Fruit fly (Drosophila melanogaster) whole organism, embryonic: ENCODE measurements around the gene Ube4B.
A peak's percentile ranks its signal among the peaks of the same experiment; 100 is the strongest.

Experiments
- Adf1 ChIP-seq: fragments of 200-800 bp; sonication (Bioruptor generic); IDR thresholded peaks from 2 replicates; pipeline ENCODE4 v1.3.6; 2022; ENCODE audit warnings: missing biosample characterization, missing genetic modification characterization
- B-H2 ChIP-seq: fragments of 200-800 bp; sonication (Bioruptor generic); optimal IDR thresholded peaks from 2 replicates; lab custom pipeline; 2018; ENCODE audit warnings: missing biosample characterization, mild to moderate bottlenecking, missing genetic modification characterization
- CG10565 ChIP-seq: fragments of 200-800 bp; sonication (Bioruptor generic); optimal IDR thresholded peaks from 3 replicates; lab custom pipeline; 2016; ENCODE audit warnings: missing biosample characterization, mild to moderate bottlenecking, missing genetic modification characterization
- CG11560 ChIP-seq: fragments of 200-800 bp; sonication (Bioruptor generic); IDR thresholded peaks from 3 replicates; pipeline ENCODE4 v1.3.6; 2022; ENCODE audit warnings: missing biosample characterization, missing genetic modification characterization
- CG12219 ChIP-seq: fragments of 200-800 bp; sonication (Bioruptor generic); optimal IDR thresholded peaks from 3 replicates; lab custom pipeline; 2018; ENCODE audit warnings: missing biosample characterization, mild to moderate bottlenecking, missing genetic modification characterization
- CG13287 ChIP-seq: fragments of 200-800 bp; sonication (Bioruptor generic); IDR thresholded peaks from 2 replicates; pipeline ENCODE4 v1.3.6; 2022; ENCODE audit warnings: missing biosample characterization, missing genetic modification characterization; ENCODE audit not compliant: partially characterized antibody
- CG13624 ChIP-seq: fragments of 200-800 bp; sonication (Bioruptor generic); optimal IDR thresholded peaks from 2 replicates; lab custom pipeline; 2016; ENCODE audit warnings: missing biosample characterization, missing genetic modification characterization
- CG15011 ChIP-seq: fragments of 200-800 bp; sonication (Bioruptor generic); optimal IDR thresholded peaks from 3 replicates; lab custom pipeline; 2018; ENCODE audit warnings: missing biosample characterization, mild to moderate bottlenecking, missing genetic modification characterization
- CG15269 ChIP-seq: fragments of 200-800 bp; sonication (Bioruptor generic); optimal IDR thresholded peaks from 2 replicates; lab custom pipeline; 2018; ENCODE audit warnings: missing biosample characterization, mild to moderate bottlenecking, missing genetic modification characterization, moderate library complexity
- CG1647 ChIP-seq: fragments of 200-800 bp; sonication (Bioruptor generic); optimal IDR thresholded peaks from 3 replicates; lab custom pipeline; 2016; ENCODE audit warnings: missing biosample characterization, missing genetic modification characterization
- CG17328 ChIP-seq: fragments of 200-800 bp; sonication (Bioruptor generic); IDR thresholded peaks from 2 replicates; pipeline ENCODE4 v1.3.6; 2022; ENCODE audit warnings: missing biosample characterization, missing genetic modification characterization
- CG17359 ChIP-seq: fragments of 200-800 bp; sonication (Bioruptor generic); optimal IDR thresholded peaks from 3 replicates; lab custom pipeline; 2018; ENCODE audit warnings: missing biosample characterization, mild to moderate bottlenecking, missing genetic modification characterization, moderate library complexity
- CG2712 ChIP-seq: fragments of 200-800 bp; optimal IDR thresholded peaks from 3 replicates; lab custom pipeline; 2019; ENCODE audit warnings: missing biosample characterization, mild to moderate bottlenecking, missing genetic modification characterization, moderate library complexity
- CG2875 ChIP-seq: fragments of 200-800 bp; sonication (Bioruptor generic); optimal IDR thresholded peaks from 2 replicates; lab custom pipeline; 2017; ENCODE audit warnings: missing biosample characterization, mild to moderate bottlenecking, missing genetic modification characterization, missing genetic modification reagents
- CG3407 ChIP-seq: fragments of 200-800 bp; sonication (Bioruptor generic); optimal IDR thresholded peaks from 2 replicates; lab custom pipeline; 2018; ENCODE audit warnings: missing biosample characterization, mild to moderate bottlenecking, missing genetic modification characterization
- CG5180 ChIP-seq: fragments of 200-800 bp; sonication (Bioruptor generic); optimal IDR thresholded peaks from 3 replicates; lab custom pipeline; 2017; ENCODE audit warnings: missing biosample characterization, missing genetic modification characterization, mild to moderate bottlenecking, moderate library complexity, missing genetic modification reagents
- CG7372 ChIP-seq: fragments of 200-800 bp; sonication (Bioruptor generic); IDR thresholded peaks from 2 replicates; pipeline ENCODE4 v1.3.6; 2022; ENCODE audit warnings: missing biosample characterization, missing genetic modification characterization
- CG7786 ChIP-seq: fragments of 200-800 bp; sonication (Bioruptor generic); optimal IDR thresholded peaks from 2 replicates; lab custom pipeline; 2016; ENCODE audit warnings: missing biosample characterization, missing genetic modification characterization
- CG8478 ChIP-seq: fragments of >200 bp; optimal IDR thresholded peaks from 2 replicates; lab custom pipeline; 2018
- CG9437 ChIP-seq: fragments of 200-800 bp; sonication (Bioruptor generic); optimal IDR thresholded peaks from 2 replicates; lab custom pipeline; 2018; ENCODE audit warnings: missing biosample characterization, mild to moderate bottlenecking, missing genetic modification characterization
- CG9609 ChIP-seq: fragments of 200-800 bp; sonication (Bioruptor generic); optimal IDR thresholded peaks from 3 replicates; lab custom pipeline; 2016; ENCODE audit warnings: missing biosample characterization, missing genetic modification characterization
- Chrac-16 ChIP-seq: fragments of 200-800 bp; sonication (Bioruptor generic); optimal IDR thresholded peaks from 3 replicates; lab custom pipeline; 2016; ENCODE audit warnings: missing biosample characterization, missing genetic modification characterization
- Deaf1 ChIP-seq: fragments of 200-800 bp; optimal IDR thresholded peaks from 3 replicates; lab custom pipeline; 2019; ENCODE audit warnings: missing biosample characterization, mild to moderate bottlenecking, missing genetic modification characterization, moderate library complexity
- Dek ChIP-seq: fragments of 200-800 bp; sonication (Bioruptor generic); optimal IDR thresholded peaks from 3 replicates; lab custom pipeline; 2019; ENCODE audit warnings: missing biosample characterization, mild to moderate bottlenecking, missing genetic modification characterization, moderate library complexity
- Dfd ChIP-seq, 2 experiments: fragments of >200 bp; optimal IDR thresholded peaks; 2 replicates each; lab custom pipeline; 2017; ENCODE audit warnings: missing biosample characterization in 2 of 2, missing genetic modification characterization in 2 of 2
- Gug ChIP-seq: fragments of 200-800 bp; sonication (Bioruptor generic); IDR thresholded peaks from 4 replicates; pipeline ENCODE4 v1.3.6; 2022; ENCODE audit warnings: missing biosample characterization, missing genetic modification characterization
- H15 ChIP-seq: fragments of 200-800 bp; sonication (Bioruptor generic); IDR thresholded peaks from 3 replicates; pipeline ENCODE4 v1.3.6; 2022; ENCODE audit warnings: missing biosample characterization, missing genetic modification characterization
- HLH3B ChIP-seq: fragments of 200-800 bp; sonication (Bioruptor generic); IDR thresholded peaks from 2 replicates; pipeline ENCODE4 v1.3.6; 2022; ENCODE audit warnings: missing biosample characterization, missing genetic modification characterization
- Neu2 ChIP-seq: fragments of 200-800 bp; sonication (Bioruptor generic); optimal IDR thresholded peaks from 3 replicates; lab custom pipeline; 2016; ENCODE audit warnings: missing biosample characterization, missing genetic modification characterization, borderline replicate concordance
- Side ChIP-seq: fragments of 200-800 bp; sonication (Bioruptor generic); optimal IDR thresholded peaks from 2 replicates; lab custom pipeline; 2016; ENCODE audit warnings: missing biosample characterization, missing genetic modification characterization
- Ssrp ChIP-seq: fragments of 200-800 bp; sonication (Bioruptor generic); optimal IDR thresholded peaks from 2 replicates; lab custom pipeline; 2018; ENCODE audit warnings: missing biosample characterization, mild to moderate bottlenecking, missing genetic modification characterization, moderate library complexity
- Stat92E ChIP-seq, 3 experiments: fragments of >200 bp in 2 of 3; fragments of 200-800 bp in 1 of 3; sonication (Bioruptor generic) in 1 of 3; optimal IDR thresholded peaks; 2 replicates each; lab custom pipeline; 2017 to 2019; ENCODE audit warnings: missing biosample characterization in 3 of 3, missing genetic modification characterization in 3 of 3, mild to moderate bottlenecking in 1 of 3, moderate library complexity in 1 of 3
- aop ChIP-seq: fragments of 200-800 bp; sonication (Bioruptor generic); IDR thresholded peaks from 2 replicates; pipeline ENCODE4 v1.3.6; 2022; ENCODE audit warnings: missing biosample characterization, missing genetic modification characterization
- br ChIP-seq: fragments of >200 bp; optimal IDR thresholded peaks from 2 replicates; lab custom pipeline; 2017
- cas ChIP-seq: fragments of 200-800 bp; sonication (Bioruptor generic); IDR thresholded peaks from 2 replicates; pipeline ENCODE4 v1.3.6; 2022; ENCODE audit warnings: missing biosample characterization, missing genetic modification characterization
- dati ChIP-seq: fragments of 200-800 bp; sonication (Bioruptor generic); IDR thresholded peaks from 2 replicates; pipeline ENCODE4 v1.3.6; 2022; ENCODE audit warnings: missing biosample characterization, missing genetic modification characterization
- dpn ChIP-seq, 2 experiments: fragments of 200-800 bp; sonication (Bioruptor generic); optimal IDR thresholded peaks; 3 replicates each; lab custom pipeline; 2016; ENCODE audit warnings: missing biosample characterization in 2 of 2, missing genetic modification characterization in 2 of 2
- exex ChIP-seq: fragments of 200-800 bp; sonication (Bioruptor generic); optimal IDR thresholded peaks from 4 replicates; lab custom pipeline; 2018; ENCODE audit warnings: missing biosample characterization, mild to moderate bottlenecking, missing genetic modification characterization, moderate library complexity
- fd102C ChIP-seq: fragments of 200-800 bp; sonication (Bioruptor generic); optimal IDR thresholded peaks from 2 replicates; lab custom pipeline; 2018; ENCODE audit warnings: missing biosample characterization, mild to moderate bottlenecking, missing genetic modification characterization, moderate library complexity
- klu ChIP-seq: fragments of 200-800 bp; sonication (Bioruptor generic); IDR thresholded peaks from 2 replicates; pipeline ENCODE4 v1.3.6; 2022; ENCODE audit warnings: missing biosample characterization, missing genetic modification characterization
- kni ChIP-seq: fragments of 200-800 bp; sonication (Bioruptor generic); optimal IDR thresholded peaks from 3 replicates; lab custom pipeline; 2017; ENCODE audit warnings: mild to moderate bottlenecking, missing biosample characterization, missing genetic modification reagents, missing genetic modification characterization
- lov ChIP-seq, 2 experiments: fragments of 200-800 bp in 1 of 2; fragments of >200 bp in 1 of 2; sonication (Bioruptor generic) in 1 of 2; IDR thresholded peaks in 1 of 2; optimal IDR thresholded peaks in 1 of 2; 2 replicates in 1 of 2; 3 replicates in 1 of 2; pipeline versions ENCODE4 v1.3.6 to Lab custom; 2017 to 2022; ENCODE audit warnings: missing biosample characterization in 1 of 2, missing genetic modification characterization in 1 of 2
- nerfin-1 ChIP-seq: fragments of 200-800 bp; sonication (Bioruptor generic); optimal IDR thresholded peaks from 3 replicates; lab custom pipeline; 2019; ENCODE audit warnings: missing biosample characterization, mild to moderate bottlenecking, missing genetic modification characterization, moderate library complexity
- org-1 ChIP-seq: fragments of 200-800 bp; sonication (Bioruptor generic); optimal IDR thresholded peaks from 2 replicates; lab custom pipeline; 2017; ENCODE audit warnings: missing biosample characterization, missing genetic modification characterization
- pita ChIP-seq: fragments of 200-800 bp; sonication (Bioruptor generic); optimal IDR thresholded peaks from 2 replicates; lab custom pipeline; 2017; ENCODE audit warnings: missing biosample characterization, mild to moderate bottlenecking, missing genetic modification characterization
- pum ChIP-seq: fragments of 200-800 bp; sonication (Bioruptor generic); optimal IDR thresholded peaks from 2 replicates; lab custom pipeline; 2016; ENCODE audit warnings: missing biosample characterization, missing genetic modification characterization
- shn ChIP-seq: fragments of 200-800 bp; sonication (Bioruptor generic); optimal IDR thresholded peaks from 3 replicates; lab custom pipeline; 2016; ENCODE audit warnings: missing biosample characterization, missing genetic modification characterization
- ssp ChIP-seq: fragments of 200-800 bp; sonication (Bioruptor generic); IDR thresholded peaks from 2 replicates; pipeline ENCODE4 v1.3.6; 2022; ENCODE audit warnings: missing biosample characterization, missing genetic modification characterization
- trem ChIP-seq: fragments of 200-800 bp; optimal IDR thresholded peaks from 3 replicates; lab custom pipeline; 2019; ENCODE audit warnings: missing biosample characterization, mild to moderate bottlenecking, missing genetic modification characterization, moderate library complexity
- trh ChIP-seq: fragments of 200-800 bp; sonication (Bioruptor generic); optimal IDR thresholded peaks from 2 replicates; lab custom pipeline; 2016; ENCODE audit warnings: missing biosample characterization, missing genetic modification characterization
- ttk ChIP-seq: fragments of 200-800 bp; sonication (Bioruptor generic); IDR thresholded peaks from 2 replicates; pipeline ENCODE4 v2.1.2; 2022; ENCODE audit warnings: missing biosample characterization, missing genetic modification characterization

The Ube4B gene

DNA sequence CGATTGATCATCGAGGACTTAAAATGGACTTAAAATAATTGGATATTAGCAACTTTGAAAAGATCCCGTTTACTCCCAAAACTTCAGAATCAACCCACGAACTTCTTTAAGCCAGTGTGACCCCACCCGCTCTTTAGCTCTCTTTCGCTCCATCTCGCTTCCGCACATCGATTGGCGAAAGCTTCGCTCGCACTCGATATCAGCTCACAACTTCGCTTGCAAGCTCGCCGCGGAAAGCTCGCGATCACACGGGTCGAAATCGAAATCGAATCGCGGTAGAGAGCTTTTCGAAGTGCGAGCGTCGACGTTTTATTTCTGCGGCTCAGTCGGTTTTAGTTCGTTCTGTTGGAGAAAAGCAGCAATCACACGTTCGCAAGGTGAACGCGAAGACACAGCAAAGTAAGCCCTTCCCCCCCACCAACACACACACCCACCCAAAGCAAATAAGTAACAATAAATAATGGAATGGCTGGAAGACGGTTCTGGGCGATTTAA, 45.1 kb downstream of the Ube4B start, which contains the start of gene Vha68-2 (continued):
- peak; percentile 3 for TF ChIP-seq exex (tag; lab: Kevin White, UChicago)
- peak; percentile 69 for TF ChIP-seq Side (GFP tag; lab: Kevin White, UChicago)
- peak; percentile 65 for TF ChIP-seq HLH3B (GFP tag; lab: Robert Waterston, UW)
- TF ChIP-seq CG7372 (GFP tag; lab: Robert Waterston, UW) = no peak
- TF ChIP-seq dati (GFP tag; lab: Robert Waterston, UW) = no peak
- TF ChIP-seq br = no peak
- TF ChIP-seq CG3407 (GFP tag; lab: Kevin White, UChicago) = peak; percentile 69
- no peak for TF ChIP-seq nerfin-1 (tag; lab: Kevin White, UChicago)
- TF ChIP-seq CG2875 (GFP tag; lab: Kevin White, UChicago) = peak; percentile 50
- TF ChIP-seq aop (GFP tag; lab: Robert Waterston, UW) = no peak
- peak; percentile 56 for TF ChIP-seq Dek (tag; lab: Kevin White, UChicago)
- TF ChIP-seq CG8478 (lab: Kevin White, UChicago) = no peak
- TF ChIP-seq CG10565 (GFP tag; lab: Kevin White, UChicago) = no peak
- peak; percentile 14 for TF ChIP-seq CG7786
- no peak for TF ChIP-seq trem (tag; lab: Kevin White, UChicago)
- peak; percentile 67 for TF ChIP-seq Deaf1 (tag; lab: Kevin White, UChicago)
- TF ChIP-seq shn (GFP tag; lab: Kevin White, UChicago) = peak; percentile 53
- TF ChIP-seq fd102C = no peak
- no peak for TF ChIP-seq CG13624 (GFP tag; lab: Kevin White, UChicago)
- TF ChIP-seq CG15011 = no peak
- TF ChIP-seq CG5180 (GFP tag; lab: Kevin White, UChicago) = no peak
- no peak for TF ChIP-seq Dfd (GFP tag; optimal IDR thresholded peaks at IDR 0.05; lab: Kevin White, UChicago)
- TF ChIP-seq Neu2 (GFP tag; lab: Kevin White, UChicago) = no peak
- no peak for TF ChIP-seq kni (GFP tag; lab: Kevin White, UChicago)
- TF ChIP-seq ssp = peak; percentile 44; the same call in 1 of the 2 replicates
- peak; percentile 55 for TF ChIP-seq org-1 (GFP tag; lab: Kevin White, UChicago)
- TF ChIP-seq B-H2 (GFP tag; lab: Kevin White, UChicago) = peak; percentile 92
- peak; percentile 60 to 61 for TF ChIP-seq dpn (GFP tag; optimal IDR thresholded peaks at IDR 0.05; lab: Kevin White, UChicago)
- TF ChIP-seq CG1647 = no peak
- no peak for TF ChIP-seq Stat92E (GFP tag; optimal IDR thresholded peaks at IDR 0.05; lab: Kevin White, UChicago)
- TF ChIP-seq cas = no peak
- no peak for TF ChIP-seq Gug (GFP tag; lab: Robert Waterston, UW)
- TF ChIP-seq pita (GFP tag; lab: Kevin White, UChicago) = no peak
- TF ChIP-seq CG9437 = peak; percentile 6
- peak; percentile 34; the same call in 1 of the 2 replicates for TF ChIP-seq klu
- TF ChIP-seq CG17328 (GFP tag; lab: Robert Waterston, UW) = peak; percentile 57
- TF ChIP-seq CG2712 (tag; lab: Kevin White, UChicago) = no peak
- peak; percentile 3 for TF ChIP-seq trh (GFP tag; lab: Kevin White, UChicago)
- TF ChIP-seq CG13287 = peak; percentile 62
- TF ChIP-seq CG12219 (GFP tag; lab: Kevin White, UChicago) = peak; percentile 47
- peak; percentile 11 for TF ChIP-seq CG17359 (tag; lab: Kevin White, UChicago)
- TF ChIP-seq H15 (GFP tag; lab: Robert Waterston, UW) = no peak
- no peak for TF ChIP-seq Ssrp (tag; lab: Kevin White, UChicago)
- peak; percentile 25 for TF ChIP-seq CG9609
- TF ChIP-seq Chrac-16 (GFP tag; lab: Kevin White, UChicago) = no peak
- no peak for TF ChIP-seq ttk (GFP tag; lab: Robert Waterston, UW)
- peak; percentile 95 for TF ChIP-seq CG11560
- TF ChIP-seq lov (optimal IDR thresholded peaks at IDR 0.05; lab: Kevin White, UChicago) = no peak
- TF ChIP-seq lov (GFP tag; IDR thresholded peaks at IDR 0.05; lab: Robert Waterston, UW) = no peak
- TF ChIP-seq CG15269 = peak; percentile 65
- peak; percentile 60 for TF ChIP-seq Adf1 (GFP tag; lab: Robert Waterston, UW)
- TF ChIP-seq pum (GFP tag; lab: Kevin White, UChicago) = peak; percentile 45
